Worm (Caenorhabditis elegans): Measurements from ENCODE around the gene Y66D12A.1.

DNA sequence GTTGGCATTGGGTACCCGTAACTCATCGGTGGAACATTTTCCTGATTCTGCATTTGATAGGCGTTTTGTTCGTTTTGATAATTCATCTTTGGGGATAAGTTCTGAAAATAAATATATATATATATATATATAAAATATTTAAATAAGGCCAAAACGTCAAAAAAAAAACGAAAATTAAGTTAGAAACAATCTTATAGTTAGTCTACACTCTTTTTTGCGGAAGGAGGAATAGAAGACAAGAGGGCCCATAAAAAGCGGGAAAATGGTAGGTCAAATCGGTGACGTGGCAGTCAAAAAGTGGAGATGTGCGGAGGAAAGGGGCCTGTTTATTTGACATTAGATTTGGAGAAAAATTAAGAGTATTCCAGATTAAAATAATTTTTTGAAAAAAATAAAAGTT lies 28.8 kb downstream of the Y66D12A.1 start, which contains the start of gene tbx-33:
- TF ChIP-seq elt-2 (tag; optimal IDR thresholded peaks at IDR 0.05) (no peak), nfya-1 (tag; optimal IDR thresholded peaks at IDR 0.05) (no peak)
